Worm (Caenorhabditis elegans) whole organism, L2 larva: ENCODE measurements around the gene C49C3.20.

Experiments
- C34F6.9 ChIP-seq: fragments of 150-350 bp; optimal IDR thresholded peaks from 2 replicates; lab custom pipeline; 2014; ENCODE audit warnings: missing biosample characterization, missing genetic modification characterization
- F13H6.1 ChIP-seq: sonication (generic microtip); optimal IDR thresholded peaks from 2 replicates; lab custom pipeline; 2016; ENCODE audit warnings: missing genetic modification characterization, missing compliant biosample characterization
- Y55F3AM.14 ChIP-seq: fragments of 200-800 bp; sonication (Bioruptor generic); optimal IDR thresholded peaks from 2 replicates; lab custom pipeline; 2018; ENCODE audit warnings: mild to moderate bottlenecking, missing genetic modification characterization, missing compliant biosample characterization
- alr-1 ChIP-seq: fragments of 150-350 bp; optimal IDR thresholded peaks from 2 replicates; lab custom pipeline; 2014; ENCODE audit warnings: missing biosample characterization, missing genetic modification characterization
- blmp-1 ChIP-seq: sonication (generic microtip); optimal IDR thresholded peaks from 2 replicates; lab custom pipeline; 2017; ENCODE audit warnings: missing genetic modification characterization, mild to moderate bottlenecking, missing compliant biosample characterization, antibody characterized with exemption, moderate library complexity; ENCODE audit not compliant: insufficient read depth
- ceh-16 ChIP-seq: fragments of 150-350 bp; optimal IDR thresholded peaks from 2 replicates; lab custom pipeline; 2014; ENCODE audit warnings: missing biosample characterization, missing genetic modification characterization
- ceh-82 ChIP-seq: fragments of 150-350 bp; optimal IDR thresholded peaks from 2 replicates; lab custom pipeline; 2014; ENCODE audit warnings: missing biosample characterization, missing genetic modification characterization
- crh-2 ChIP-seq: sonication (generic microtip); optimal IDR thresholded peaks from 2 replicates; lab custom pipeline; 2017; ENCODE audit warnings: missing biosample characterization, missing genetic modification characterization
- elt-3 ChIP-seq: sonication (generic microtip); optimal IDR thresholded peaks from 2 replicates; lab custom pipeline; 2017; ENCODE audit warnings: missing biosample characterization, missing genetic modification characterization
- fos-1 ChIP-seq: fragments of 150-350 bp; optimal IDR thresholded peaks from 2 replicates; lab custom pipeline; 2014; ENCODE audit warnings: missing biosample characterization, missing genetic modification characterization
- gmeb-1 ChIP-seq: fragments of 150-350 bp; optimal IDR thresholded peaks from 2 replicates; lab custom pipeline; 2014; ENCODE audit warnings: missing biosample characterization, missing genetic modification characterization
- lin-13 ChIP-seq: fragments of 150-350 bp; optimal IDR thresholded peaks from 2 replicates; lab custom pipeline; 2014; ENCODE audit warnings: missing biosample characterization, missing genetic modification reagents, missing genetic modification characterization
- lin-39 ChIP-seq: fragments of 150-350 bp; optimal IDR thresholded peaks from 2 replicates; lab custom pipeline; 2014; ENCODE audit warnings: missing biosample characterization, missing genetic modification reagents, missing genetic modification characterization
- lsy-2 ChIP-seq, 2 experiments: fragments of 150-350 bp in 1 of 2; sonication (generic microtip) in 1 of 2; optimal IDR thresholded peaks; 2 replicates each; lab custom pipeline; 2014 to 2017; ENCODE audit warnings: missing biosample characterization in 2 of 2, missing genetic modification characterization in 2 of 2
- mab-5 ChIP-seq: fragments of 150-350 bp; optimal IDR thresholded peaks from 2 replicates; lab custom pipeline; 2014; ENCODE audit warnings: missing biosample characterization, missing genetic modification characterization
- mbf-1 ChIP-seq: sonication (generic microtip); optimal IDR thresholded peaks from 2 replicates; lab custom pipeline; 2017; ENCODE audit warnings: missing biosample characterization, missing genetic modification characterization
- mdl-1 ChIP-seq, 2 experiments: fragments of 150-350 bp in 1 of 2; sonication (generic microtip) in 1 of 2; optimal IDR thresholded peaks; 2 replicates each; lab custom pipeline; 2017; ENCODE audit warnings: missing biosample characterization in 2 of 2, missing genetic modification characterization in 2 of 2
- nhr-11 ChIP-seq: fragments of 150-350 bp; optimal IDR thresholded peaks from 2 replicates; lab custom pipeline; 2014; ENCODE audit warnings: missing biosample characterization, missing genetic modification characterization
- nhr-129 ChIP-seq: fragments of 150-350 bp; optimal IDR thresholded peaks from 2 replicates; lab custom pipeline; 2014; ENCODE audit warnings: missing biosample characterization, missing genetic modification characterization
- nhr-21 ChIP-seq: fragments of 150-350 bp; optimal IDR thresholded peaks from 2 replicates; lab custom pipeline; 2014; ENCODE audit warnings: missing biosample characterization, missing genetic modification characterization
- nhr-25 ChIP-seq: fragments of 150-350 bp; sonication (generic microtip); optimal IDR thresholded peaks from 3 replicates; lab custom pipeline; 2014; ENCODE audit warnings: missing biosample characterization, missing genetic modification characterization
- nhr-77 ChIP-seq: fragments of 150-350 bp; optimal IDR thresholded peaks from 2 replicates; lab custom pipeline; 2014; ENCODE audit warnings: missing biosample characterization, missing genetic modification characterization
- sem-4 ChIP-seq: fragments of 150-350 bp; optimal IDR thresholded peaks from 2 replicates; lab custom pipeline; 2014; ENCODE audit warnings: missing biosample characterization, missing genetic modification reagents, missing genetic modification characterization
- sma-3 ChIP-seq: sonication (generic microtip); optimal IDR thresholded peaks from 2 replicates; lab custom pipeline; 2016; ENCODE audit warnings: missing genetic modification reagents, missing genetic modification characterization, missing compliant biosample characterization
- sma-9 ChIP-seq, 2 experiments: fragments of 150-350 bp in 1 of 2; sonication (generic microtip) in 1 of 2; optimal IDR thresholded peaks; 2 replicates each; lab custom pipeline; 2014 to 2016; ENCODE audit warnings: missing genetic modification characterization in 2 of 2, mild to moderate bottlenecking in 1 of 2, missing biosample characterization in 1 of 2, missing compliant biosample characterization in 1 of 2, missing genetic modification reagents in 1 of 2, moderate library complexity in 1 of 2
- snpc-4 ChIP-seq: fragments of 150-350 bp; optimal IDR thresholded peaks from 2 replicates; lab custom pipeline; 2014; ENCODE audit warnings: missing biosample characterization, missing genetic modification characterization
- unc-55 ChIP-seq: fragments of 150-350 bp; sonication (generic microtip); optimal IDR thresholded peaks from 3 replicates; lab custom pipeline; 2014; ENCODE audit warnings: missing biosample characterization, missing genetic modification reagents, missing genetic modification characterization
- zag-1 ChIP-seq: fragments of 150-350 bp; optimal IDR thresholded peaks from 2 replicates; lab custom pipeline; 2014; ENCODE audit warnings: missing biosample characterization, missing genetic modification characterization
- ztf-1 ChIP-seq: fragments of 200-800 bp; sonication (Bioruptor generic); conservative IDR thresholded peaks from 2 replicates; pipeline ENCODE4 v1.3.6; 2022; ENCODE audit warnings: missing genetic modification characterization, missing compliant biosample characterization
- ztf-11 ChIP-seq: sonication (generic microtip); optimal IDR thresholded peaks from 2 replicates; lab custom pipeline; 2017; ENCODE audit warnings: missing biosample characterization, missing genetic modification characterization

The C49C3.20 gene

ce11 chrIV:17278363-17278762 lies 37.9 kb downstream of the C49C3.20 start (continued):
- TF ChIP-seq ztf-11 = peak; percentile 35
- TF ChIP-seq sem-4 (tag; lab: Kevin White, UChicago) = peak; percentile 97
- TF ChIP-seq alr-1 = no peak
- TF ChIP-seq mab-5 (tag; lab: Kevin White, UChicago) = peak; percentile 90
- TF ChIP-seq nhr-25 = peak; percentile 97
- peak; percentile 98 for TF ChIP-seq Y55F3AM.14 (GFP tag; lab: Kevin White, UChicago)
- TF ChIP-seq sma-3 = peak; percentile 99
- TF ChIP-seq C34F6.9 (tag; lab: Kevin White, UChicago) = peak; percentile 97
- TF ChIP-seq nhr-21 (tag; lab: Kevin White, UChicago) = peak; percentile 96
- TF ChIP-seq snpc-4 (tag; lab: Kevin White, UChicago) = peak; percentile 65

DNA sequence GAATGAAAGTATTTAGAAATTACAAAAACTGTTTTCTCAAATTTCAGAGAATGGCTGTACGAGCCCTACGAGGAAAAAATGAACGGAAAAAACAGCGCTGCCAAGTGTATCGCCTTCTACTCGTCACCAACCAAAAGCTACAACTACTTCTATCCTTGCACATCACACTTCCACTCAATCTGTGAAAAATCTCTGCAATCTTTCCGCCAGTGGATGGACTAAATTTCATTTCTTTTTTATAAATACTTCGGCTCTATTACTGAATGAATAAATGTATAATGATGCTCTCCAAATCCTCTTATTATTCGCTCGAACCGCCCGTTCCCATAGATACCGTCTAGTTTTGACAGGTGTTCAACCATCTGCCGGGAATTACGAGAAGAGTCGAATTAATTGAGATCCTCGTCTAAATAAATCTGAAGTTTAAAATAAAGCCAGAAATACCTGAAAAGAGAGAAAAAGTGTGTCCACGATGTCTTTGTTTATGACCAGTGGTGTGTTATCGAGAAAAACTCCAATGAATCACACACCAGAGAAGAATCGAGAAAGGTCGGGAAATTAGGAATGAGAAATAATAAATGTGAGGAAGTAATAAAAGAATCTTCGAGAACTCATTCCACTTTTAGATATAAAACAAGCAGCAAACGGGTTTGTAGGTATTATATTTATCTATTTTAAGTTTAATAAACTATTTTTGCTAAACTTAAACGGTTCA lies 38.7 kb downstream of the C49C3.20 start:
- TF ChIP-seq nhr-129 (peak; percentile 32), unc-55 (GFP tag; lab: Kevin White, UChicago) (peak; percentile 11), lsy-2 (tag; optimal IDR thresholded peaks at IDR 0.05; lab: Kevin White, UChicago) (no peak)

DNA sequence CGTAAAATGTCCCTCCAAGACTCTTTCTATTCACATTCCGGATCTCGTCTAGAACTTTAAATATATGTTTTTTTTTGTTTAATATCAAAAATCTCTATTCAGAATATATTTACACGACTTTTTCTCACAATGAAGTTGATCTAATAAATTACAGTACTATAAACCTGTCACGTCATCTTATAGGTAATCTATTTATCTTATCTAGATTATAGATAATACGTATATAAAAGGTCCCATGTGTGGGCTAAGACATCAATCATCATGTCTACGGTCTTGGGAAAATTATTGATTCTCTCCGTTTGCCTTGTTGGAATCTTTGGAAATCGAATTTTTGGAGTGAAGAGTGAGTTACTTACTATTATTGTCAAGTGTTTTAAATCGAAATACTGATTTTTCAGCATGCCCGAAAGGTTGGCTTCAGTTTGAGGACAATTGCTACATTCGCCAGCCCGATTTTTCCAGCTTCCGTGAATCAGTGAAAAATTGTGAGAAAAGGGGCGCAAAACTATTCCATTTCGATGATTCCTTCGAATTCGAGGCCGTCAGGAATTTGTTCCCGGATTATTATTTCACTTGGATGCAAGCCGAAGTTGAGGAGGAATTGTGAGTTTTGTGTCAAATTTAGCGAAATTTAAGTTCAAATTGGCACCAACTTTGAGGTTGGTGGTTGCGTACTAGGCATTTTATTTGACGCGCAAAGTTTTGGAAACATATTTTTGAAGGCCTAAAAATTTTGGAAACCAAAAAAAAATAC lies 39.4 kb downstream of the C49C3.20 start, which contains the start of gene clec-196:
Gene clec-196, plus strand, starts transcription at position 252 of the 754 bp plus-strand sequence.
- TF ChIP-seq lsy-2 (tag; optimal IDR thresholded peaks at IDR 0.05; lab: Kevin White, UChicago) = peak in 1 of 2 experiments; percentile 42
- TF ChIP-seq ztf-11 = no peak
- TF ChIP-seq C34F6.9 (tag; lab: Kevin White, UChicago) = peak; percentile 22

ce11 chrIV:17275281-17275680 lies 41.0 kb downstream of the C49C3.20 start, which contains the start of gene lhfp-4:
TSS of gene lhfp-4 (plus strand) at chrIV:17275581.
- no peak for TF ChIP-seq gmeb-1 (tag; lab: Kevin White, UChicago)

DNA sequence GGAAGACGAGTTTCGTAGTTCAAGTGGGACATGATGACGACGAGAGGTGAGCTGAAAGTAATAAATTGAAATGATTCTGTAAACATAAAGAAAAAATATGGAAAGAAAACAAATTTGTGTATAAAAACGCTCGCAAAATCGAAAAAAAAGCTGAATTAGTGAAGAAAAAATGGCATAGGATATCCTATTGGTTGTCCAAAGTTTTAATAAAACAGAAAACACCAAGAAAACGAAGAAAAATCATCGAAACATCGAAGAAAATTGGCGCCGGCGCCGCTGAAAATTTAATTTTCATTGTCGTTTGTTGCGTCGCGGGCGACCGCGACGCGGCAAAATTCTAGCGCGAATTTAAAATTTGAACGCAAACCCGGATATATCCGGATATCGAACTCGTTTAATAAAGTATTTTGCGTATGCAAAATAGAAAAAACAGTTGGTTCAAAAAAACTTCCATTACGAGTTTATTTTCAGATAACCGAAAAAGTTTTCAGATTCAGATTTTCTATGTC lies 42.6 kb downstream of the C49C3.20 start, which contains the start of gene gln-5:
Gene gln-5, minus strand, starts transcription at position 51 of the 509 bp plus-strand sequence.
- TF ChIP-seq nhr-129 (no peak), nhr-25 (no peak), ztf-1 (no peak), lsy-2 (tag; optimal IDR thresholded peaks at IDR 0.05; lab: Kevin White, UChicago) (no peak), elt-3 (tag; lab: Kevin White, UChicago) (no peak), zag-1 (tag; lab: Kevin White, UChicago) (no peak), sma-3 (no peak), sma-9 (GFP tag; optimal IDR thresholded peaks at IDR 0.05; lab: Kevin White, UChicago) (no peak), sma-9 (tag; optimal IDR thresholded peaks at IDR 0.05; lab: Kevin White, UChicago) (no peak), nhr-21 (tag; lab: Kevin White, UChicago) (no peak), nhr-77 (tag; lab: Kevin White, UChicago) (no peak), crh-2 (tag; lab: Kevin White, UChicago) (no peak), F13H6.1 (tag; lab: Kevin White, UChicago) (no peak), ceh-82 (tag; lab: Kevin White, UChicago) (no peak), lin-13 (GFP tag; lab: Kevin White, UChicago) (no peak), mdl-1 (tag; optimal IDR thresholded peaks at IDR 0.05; lab: Kevin White, UChicago) (no peak), mab-5 (tag; lab: Kevin White, UChicago) (no peak), lin-39 (tag; lab: Kevin White, UChicago) (no peak), blmp-1 (tag; lab: Kevin White, UChicago) (no peak)

DNA sequence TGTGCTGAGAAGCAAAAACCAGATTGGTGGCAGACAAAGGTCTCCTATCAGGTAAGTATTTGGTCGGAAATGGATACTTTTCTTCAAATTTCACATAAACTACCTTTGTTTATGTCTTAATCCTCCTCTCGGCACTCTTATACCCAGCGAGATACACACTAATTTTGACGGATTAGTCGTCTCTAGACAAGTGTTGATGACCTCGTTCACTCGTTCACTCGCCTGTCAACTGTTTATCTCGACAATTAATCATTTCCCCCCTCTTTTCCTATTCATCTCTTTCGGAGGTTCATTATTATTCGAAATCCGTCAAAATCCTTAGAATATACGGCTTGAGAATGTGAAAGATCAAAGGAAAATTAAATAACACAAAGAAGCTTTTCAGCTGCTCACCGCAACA lies 46.6 kb downstream of the C49C3.20 start:
- no peak for TF ChIP-seq nhr-11 (tag; lab: Kevin White, UChicago)
- TF ChIP-seq C34F6.9 (tag; lab: Kevin White, UChicago) = no peak
- no peak for TF ChIP-seq mbf-1
- no peak for TF ChIP-seq fos-1 (tag; lab: Kevin White, UChicago)
- no peak for TF ChIP-seq Y55F3AM.14 (GFP tag; lab: Kevin White, UChicago)
- TF ChIP-seq ceh-16 (tag; lab: Kevin White, UChicago) = peak; percentile 17
